Worm (Caenorhabditis elegans): Measurements from ENCODE around the gene sek-4.

- TF ChIP-seq zip-8 (tag; optimal IDR thresholded peaks at IDR 0.05) (no peak), pha-4 (tag; optimal IDR thresholded peaks at IDR 0.05) (no peak), mab-5 (tag; optimal IDR thresholded peaks at IDR 0.05) (no peak), elt-3 (tag; optimal IDR thresholded peaks at IDR 0.05) (no peak), ztf-11 (tag; optimal IDR thresholded peaks at IDR 0.05) (no peak), unc-39 (tag; optimal IDR thresholded peaks at IDR 0.05) (no peak), nhr-76 (tag; optimal IDR thresholded peaks at IDR 0.05) (no peak), snpc-4 (tag; optimal IDR thresholded peaks at IDR 0.05) (no peak), nhr-28 (tag; optimal IDR thresholded peaks at IDR 0.05) (no peak)
Observed at ce11 chrX:5413510-5413909, 38.7 kb downstream of the sek-4 start, which contains the start of gene pks-1.
